Worm (Caenorhabditis elegans) whole organism, L2 larva: Measurements from ENCODE around the gene F48G7.12.

Source experiments
- C34F6.9 ChIP-seq: fragments of 150-350 bp; optimal IDR thresholded peaks from 2 replicates; lab custom pipeline; 2014; ENCODE audit warnings: missing biosample characterization, missing genetic modification characterization
- F13H6.1 ChIP-seq: sonication (generic microtip); optimal IDR thresholded peaks from 2 replicates; lab custom pipeline; 2016; ENCODE audit warnings: missing genetic modification characterization, missing compliant biosample characterization
- R02D3.7 ChIP-seq: fragments of 150-350 bp; optimal IDR thresholded peaks from 2 replicates; lab custom pipeline; 2014; ENCODE audit warnings: missing biosample characterization, missing genetic modification characterization
- Y55F3AM.14 ChIP-seq: fragments of 200-800 bp; sonication (Bioruptor generic); optimal IDR thresholded peaks from 2 replicates; lab custom pipeline; 2018; ENCODE audit warnings: mild to moderate bottlenecking, missing genetic modification characterization, missing compliant biosample characterization
- ZK546.5 ChIP-seq: sonication (generic microtip); optimal IDR thresholded peaks from 2 replicates; lab custom pipeline; 2017; ENCODE audit warnings: missing biosample characterization, missing genetic modification characterization
- alr-1 ChIP-seq: fragments of 150-350 bp; optimal IDR thresholded peaks from 2 replicates; lab custom pipeline; 2014; ENCODE audit warnings: missing biosample characterization, missing genetic modification characterization
- ama-1 ChIP-seq: fragments of 150-350 bp; optimal IDR thresholded peaks from 2 replicates; lab custom pipeline; 2018; ENCODE audit warnings: inconsistent platforms
- ceh-16 ChIP-seq: fragments of 150-350 bp; optimal IDR thresholded peaks from 2 replicates; lab custom pipeline; 2014; ENCODE audit warnings: missing biosample characterization, missing genetic modification characterization
- ceh-82 ChIP-seq: fragments of 150-350 bp; optimal IDR thresholded peaks from 2 replicates; lab custom pipeline; 2014; ENCODE audit warnings: missing biosample characterization, missing genetic modification characterization
- crh-2 ChIP-seq: sonication (generic microtip); optimal IDR thresholded peaks from 2 replicates; lab custom pipeline; 2017; ENCODE audit warnings: missing biosample characterization, missing genetic modification characterization
- egl-27 ChIP-seq: sonication (generic microtip); optimal IDR thresholded peaks from 3 replicates; lab custom pipeline; 2017; ENCODE audit warnings: missing biosample characterization, missing genetic modification reagents, missing genetic modification characterization
- elt-1 ChIP-seq: fragments of 150-350 bp; optimal IDR thresholded peaks from 2 replicates; lab custom pipeline; 2014; ENCODE audit warnings: missing biosample characterization, missing genetic modification characterization
- fos-1 ChIP-seq: fragments of 150-350 bp; optimal IDR thresholded peaks from 2 replicates; lab custom pipeline; 2014; ENCODE audit warnings: missing biosample characterization, missing genetic modification characterization
- gmeb-1 ChIP-seq: fragments of 150-350 bp; optimal IDR thresholded peaks from 2 replicates; lab custom pipeline; 2014; ENCODE audit warnings: missing biosample characterization, missing genetic modification characterization
- lin-11 ChIP-seq: fragments of 150-350 bp; sonication (generic microtip); optimal IDR thresholded peaks from 2 replicates; lab custom pipeline; 2014; ENCODE audit warnings: missing biosample characterization, missing genetic modification characterization, inconsistent platforms, mixed read lengths
- lin-39 ChIP-seq: fragments of 150-350 bp; optimal IDR thresholded peaks from 2 replicates; lab custom pipeline; 2014; ENCODE audit warnings: missing biosample characterization, missing genetic modification reagents, missing genetic modification characterization
- lsy-2 ChIP-seq, 2 experiments: fragments of 150-350 bp in 1 of 2; sonication (generic microtip) in 1 of 2; optimal IDR thresholded peaks; 2 replicates each; lab custom pipeline; 2014 to 2017; ENCODE audit warnings: missing biosample characterization in 2 of 2, missing genetic modification characterization in 2 of 2
- mab-5 ChIP-seq: fragments of 150-350 bp; optimal IDR thresholded peaks from 2 replicates; lab custom pipeline; 2014; ENCODE audit warnings: missing biosample characterization, missing genetic modification characterization
- mbf-1 ChIP-seq: sonication (generic microtip); optimal IDR thresholded peaks from 2 replicates; lab custom pipeline; 2017; ENCODE audit warnings: missing biosample characterization, missing genetic modification characterization
- mdl-1 ChIP-seq, 2 experiments: fragments of 150-350 bp in 1 of 2; sonication (generic microtip) in 1 of 2; optimal IDR thresholded peaks; 2 replicates each; lab custom pipeline; 2017; ENCODE audit warnings: missing biosample characterization in 2 of 2, missing genetic modification characterization in 2 of 2
- nhr-10 ChIP-seq: sonication (generic microtip); optimal IDR thresholded peaks from 2 replicates; lab custom pipeline; 2017; ENCODE audit warnings: missing biosample characterization, missing genetic modification characterization
- nhr-12 ChIP-seq: fragments of 150-350 bp; optimal IDR thresholded peaks from 2 replicates; lab custom pipeline; 2014; ENCODE audit warnings: missing biosample characterization, missing genetic modification characterization
- nhr-129 ChIP-seq: fragments of 150-350 bp; optimal IDR thresholded peaks from 2 replicates; lab custom pipeline; 2014; ENCODE audit warnings: missing biosample characterization, missing genetic modification characterization
- nhr-21 ChIP-seq: fragments of 150-350 bp; optimal IDR thresholded peaks from 2 replicates; lab custom pipeline; 2014; ENCODE audit warnings: missing biosample characterization, missing genetic modification characterization
- nhr-237 ChIP-seq: fragments of 150-350 bp; optimal IDR thresholded peaks from 2 replicates; lab custom pipeline; 2014; ENCODE audit warnings: missing biosample characterization, missing genetic modification characterization
- nhr-6 ChIP-seq: fragments of 150-350 bp; optimal IDR thresholded peaks from 2 replicates; lab custom pipeline; 2014; ENCODE audit warnings: missing biosample characterization, missing genetic modification characterization
- nhr-77 ChIP-seq: fragments of 150-350 bp; optimal IDR thresholded peaks from 2 replicates; lab custom pipeline; 2014; ENCODE audit warnings: missing biosample characterization, missing genetic modification characterization
- peb-1 ChIP-seq: fragments of 150-350 bp; optimal IDR thresholded peaks from 2 replicates; lab custom pipeline; 2014; ENCODE audit warnings: missing biosample characterization, missing genetic modification characterization
- sem-4 ChIP-seq: fragments of 150-350 bp; optimal IDR thresholded peaks from 2 replicates; lab custom pipeline; 2014; ENCODE audit warnings: missing biosample characterization, missing genetic modification reagents, missing genetic modification characterization
- sma-3 ChIP-seq: sonication (generic microtip); optimal IDR thresholded peaks from 2 replicates; lab custom pipeline; 2016; ENCODE audit warnings: missing genetic modification reagents, missing genetic modification characterization, missing compliant biosample characterization
- sma-9 ChIP-seq, 2 experiments: fragments of 150-350 bp in 1 of 2; sonication (generic microtip) in 1 of 2; optimal IDR thresholded peaks; 2 replicates each; lab custom pipeline; 2014 to 2016; ENCODE audit warnings: missing genetic modification characterization in 2 of 2, mild to moderate bottlenecking in 1 of 2, missing biosample characterization in 1 of 2, missing compliant biosample characterization in 1 of 2, missing genetic modification reagents in 1 of 2, moderate library complexity in 1 of 2
- snpc-4 ChIP-seq: fragments of 150-350 bp; optimal IDR thresholded peaks from 2 replicates; lab custom pipeline; 2014; ENCODE audit warnings: missing biosample characterization, missing genetic modification characterization
- unc-39 ChIP-seq: fragments of 150-350 bp; optimal IDR thresholded peaks from 2 replicates; lab custom pipeline; 2014; ENCODE audit warnings: missing biosample characterization, missing genetic modification characterization
- unc-55 ChIP-seq: fragments of 150-350 bp; sonication (generic microtip); optimal IDR thresholded peaks from 3 replicates; lab custom pipeline; 2014; ENCODE audit warnings: missing biosample characterization, missing genetic modification reagents, missing genetic modification characterization
- unc-62 ChIP-seq: fragments of 150-350 bp; optimal IDR thresholded peaks from 2 replicates; lab custom pipeline; 2014; ENCODE audit warnings: missing biosample characterization, missing genetic modification reagents, missing genetic modification characterization
- zag-1 ChIP-seq: fragments of 150-350 bp; optimal IDR thresholded peaks from 2 replicates; lab custom pipeline; 2014; ENCODE audit warnings: missing biosample characterization, missing genetic modification characterization

The F48G7.12 gene

DNA sequence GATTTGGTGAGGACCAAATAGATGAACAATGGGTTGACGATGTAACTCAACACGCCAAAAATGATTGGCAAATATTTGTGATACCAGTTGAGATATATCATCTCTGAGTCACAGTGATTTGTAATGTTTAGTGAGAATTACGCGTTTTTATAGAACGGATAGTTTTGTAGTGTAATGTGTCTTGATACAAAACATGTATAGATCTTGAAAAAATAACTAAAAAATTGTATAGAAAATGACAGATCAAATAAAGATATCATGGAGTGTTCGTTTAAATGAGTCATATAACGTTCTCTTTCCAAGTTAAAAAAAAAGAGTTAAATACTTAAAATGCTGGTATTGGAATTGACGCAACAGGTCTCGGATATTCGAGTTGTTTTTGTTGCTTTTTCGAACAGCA, 8.4 kb upstream of the F48G7.12 start, which contains the start of gene srj-6:
Gene srj-6 (minus strand): TSS at position 101 of the 400 bp plus-strand sequence.
- TF ChIP-seq Y55F3AM.14 (GFP tag; lab: Kevin White, UChicago): no peak
- no peak for TF ChIP-seq crh-2
- TF ChIP-seq sma-9 (GFP tag; optimal IDR thresholded peaks at IDR 0.05; lab: Kevin White, UChicago): no peak
- TF ChIP-seq sma-9 (tag; optimal IDR thresholded peaks at IDR 0.05; lab: Kevin White, UChicago): no peak
- no peak for TF ChIP-seq sem-4 (tag; lab: Kevin White, UChicago)
- TF ChIP-seq alr-1: no peak
- TF ChIP-seq ama-1 (lab: Kevin White, UChicago): no peak
- no peak for TF ChIP-seq nhr-237 (tag; lab: Kevin White, UChicago)
- no peak for TF ChIP-seq lsy-2 (tag; optimal IDR thresholded peaks at IDR 0.05; lab: Kevin White, UChicago)
- TF ChIP-seq snpc-4: no peak
- no peak for TF ChIP-seq elt-1 (tag; lab: Kevin White, UChicago)
- TF ChIP-seq nhr-10 (tag; lab: Kevin White, UChicago): no peak

DNA sequence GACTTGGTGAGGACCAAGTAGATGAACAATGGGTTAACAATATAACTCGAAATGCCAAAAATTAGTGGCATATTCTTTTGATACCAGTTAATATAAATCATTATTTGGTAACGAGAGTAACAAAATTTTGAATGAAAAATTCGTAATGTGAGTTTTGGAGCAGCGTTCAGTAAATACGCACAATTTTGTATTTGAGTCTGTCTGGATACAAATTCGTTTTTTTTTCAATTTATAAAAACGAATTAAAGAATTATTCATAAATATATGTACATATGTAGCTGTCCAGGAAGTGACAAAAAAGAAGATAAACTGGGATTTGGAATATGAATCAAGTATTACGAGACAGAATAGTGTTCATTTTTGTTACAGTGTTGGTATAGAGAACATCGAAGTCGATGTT, 6.9 kb upstream of the F48G7.12 start, which contains the start of gene srj-5:
Gene srj-5 (minus strand): TSS at position 101 of the 400 bp plus-strand sequence.
- no peak for TF ChIP-seq nhr-77
- no peak for TF ChIP-seq nhr-21 (tag; lab: Kevin White, UChicago)
- no peak for TF ChIP-seq unc-39 (tag; lab: Kevin White, UChicago)
- TF ChIP-seq alr-1: no peak
- no peak for TF ChIP-seq egl-27 (tag; lab: Kevin White, UChicago)
- no peak for TF ChIP-seq mbf-1
- TF ChIP-seq C34F6.9 (tag; lab: Kevin White, UChicago): no peak
- TF ChIP-seq ceh-82: no peak
- TF ChIP-seq peb-1: no peak
- no peak for TF ChIP-seq mab-5 (tag; lab: Kevin White, UChicago)
- no peak for TF ChIP-seq F13H6.1 (tag; lab: Kevin White, UChicago)
- no peak for TF ChIP-seq nhr-6 (tag; lab: Kevin White, UChicago)

DNA sequence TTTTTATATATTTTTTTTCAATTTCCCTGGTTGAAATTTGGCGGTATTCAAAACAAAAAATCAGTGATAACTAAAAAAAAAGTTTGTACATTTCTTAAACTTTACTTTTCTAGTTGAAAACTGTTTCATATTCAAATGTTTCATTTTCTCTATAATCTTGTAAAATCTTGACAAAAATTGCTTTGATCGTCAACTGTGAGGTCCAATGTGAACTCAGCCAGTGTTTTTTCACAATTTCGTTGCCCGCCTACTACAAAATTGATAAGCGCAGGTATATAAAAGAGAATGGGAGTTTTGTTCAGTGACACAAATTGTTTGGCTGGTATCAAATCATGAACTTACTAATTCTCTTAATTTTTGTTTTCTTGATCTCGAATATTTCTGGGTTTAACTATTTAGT, 859 bp upstream of the F48G7.12 start, which contains the start of gene ugt-42:
Gene ugt-42 (plus strand): TSS at position 301 of the 400 bp plus-strand sequence.
- TF ChIP-seq lsy-2 (tag; optimal IDR thresholded peaks at IDR 0.05; lab: Kevin White, UChicago) (no peak), fos-1 (tag; lab: Kevin White, UChicago) (no peak), unc-62 (GFP tag; lab: Kevin White, UChicago) (no peak), mbf-1 (no peak), gmeb-1 (no peak), zag-1 (tag; lab: Kevin White, UChicago) (no peak), sma-3 (GFP tag; lab: Kevin White, UChicago) (no peak), egl-27 (tag; lab: Kevin White, UChicago) (no peak), lin-11 (no peak), nhr-129 (tag; lab: Kevin White, UChicago) (no peak), nhr-10 (tag; lab: Kevin White, UChicago) (no peak), ceh-82 (no peak), R02D3.7 (tag; lab: Kevin White, UChicago) (no peak)

DNA sequence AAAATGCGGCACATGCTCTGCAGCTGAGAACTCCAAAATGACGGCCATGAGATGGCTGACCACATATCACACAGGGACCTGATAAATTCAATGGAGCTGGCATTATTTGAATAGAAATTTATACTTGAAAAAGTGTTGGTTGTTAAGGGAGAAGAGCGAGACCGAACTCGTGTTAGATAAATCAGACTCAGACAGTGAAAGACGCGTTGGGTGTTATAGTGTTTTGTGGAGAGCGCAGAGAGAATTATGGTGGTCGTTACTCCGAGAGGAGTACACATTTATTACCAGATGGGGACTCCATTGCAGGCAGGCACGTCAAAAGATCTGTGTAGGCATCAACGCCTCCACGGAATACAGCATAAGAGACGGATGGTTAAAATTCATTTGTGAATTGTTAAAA, 3.3 kb downstream of the F48G7.12 start, which contains the start of gene nhr-190:
Gene nhr-190 (minus strand): TSS at position 175 of the 400 bp plus-strand sequence.
- TF ChIP-seq nhr-129 (tag; lab: Kevin White, UChicago) (peak; percentile 35), sma-9 (GFP tag; optimal IDR thresholded peaks at IDR 0.05; lab: Kevin White, UChicago) (peak; percentile 12), sma-9 (tag; optimal IDR thresholded peaks at IDR 0.05; lab: Kevin White, UChicago) (no peak), unc-55 (GFP tag; lab: Kevin White, UChicago) (no peak), C34F6.9 (tag; lab: Kevin White, UChicago) (peak; percentile 32)

DNA sequence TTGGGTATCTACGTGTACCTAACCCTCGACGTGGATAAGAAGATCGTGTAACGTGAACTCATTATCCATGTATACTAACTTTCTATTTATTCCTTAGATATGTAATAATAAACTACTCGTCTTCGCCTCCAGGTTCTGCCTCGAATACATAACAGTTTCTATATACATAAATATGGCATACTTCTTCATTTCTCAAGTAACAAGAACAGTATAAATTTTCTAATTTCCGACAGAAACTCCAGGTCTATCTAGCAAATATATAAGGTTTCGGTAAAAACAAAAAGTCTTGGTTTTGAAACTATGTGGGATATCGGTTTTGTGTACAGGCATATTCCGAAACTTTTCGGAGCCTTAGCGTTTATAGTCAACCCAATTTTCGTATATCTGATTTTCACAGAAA, 7.7 kb downstream of the F48G7.12 start, which contains the start of gene srj-37:
Gene srj-37 (plus strand): TSS at position 301 of the 400 bp plus-strand sequence.
- TF ChIP-seq mdl-1 (tag; optimal IDR thresholded peaks at IDR 0.05; lab: Kevin White, UChicago): no peak
- no peak for TF ChIP-seq gmeb-1
- TF ChIP-seq F13H6.1 (tag; lab: Kevin White, UChicago): no peak

DNA sequence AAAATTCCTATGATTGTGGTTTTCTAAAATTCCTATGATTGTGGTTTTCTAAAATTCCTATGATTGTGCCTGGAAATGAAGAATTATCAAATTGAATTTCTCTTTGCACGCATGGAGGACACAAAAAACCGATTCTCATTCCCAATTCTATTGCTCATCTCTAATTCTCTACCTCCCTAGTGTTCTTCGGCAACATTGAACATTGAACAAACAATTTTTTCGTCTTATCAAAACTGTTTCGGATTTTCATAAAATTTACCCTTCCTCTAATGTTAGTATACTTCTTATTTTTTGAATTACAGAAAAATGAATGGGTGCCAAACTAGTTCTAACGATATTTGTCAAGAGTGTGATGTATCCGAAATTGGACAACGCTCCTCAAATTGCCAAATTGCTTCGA, 9.7 kb downstream of the F48G7.12 start, which contains the start of gene pals-31:
Gene pals-31 (plus strand): TSS at position 301 of the 400 bp plus-strand sequence.
- TF ChIP-seq nhr-12 (tag; lab: Kevin White, UChicago) (no peak), ceh-16 (tag; lab: Kevin White, UChicago) (no peak), C34F6.9 (tag; lab: Kevin White, UChicago) (no peak), nhr-6 (tag; lab: Kevin White, UChicago) (no peak), ZK546.5 (tag; lab: Kevin White, UChicago) (no peak), lin-39 (no peak), ceh-82 (no peak), nhr-77 (no peak), crh-2 (no peak)
